Fruit fly (Drosophila melanogaster) whole organism, prepupa: ENCODE data around the gene Snr1.

ENCODE experiments used
- Blimp-1 ChIP-seq: fragments of 200-800 bp; sonication (Bioruptor generic); optimal IDR thresholded peaks from 3 replicates; lab custom pipeline; 2017; ENCODE audit warnings: missing biosample characterization, missing genetic modification characterization, mild to moderate bottlenecking, moderate library complexity, missing genetic modification reagents
- CG10631 ChIP-seq: fragments of 200-800 bp; sonication (Bioruptor generic); optimal IDR thresholded peaks from 2 replicates; lab custom pipeline; 2016; ENCODE audit warnings: missing biosample characterization, missing genetic modification characterization
- CG11294 ChIP-seq: fragments of 200-800 bp; sonication (Bioruptor generic); IDR thresholded peaks from 2 replicates; pipeline ENCODE4 v1.3.6; 2022; ENCODE audit warnings: missing biosample characterization, missing genetic modification characterization
- CG11762 ChIP-seq: fragments of 200-800 bp; sonication (Bioruptor generic); optimal IDR thresholded peaks from 3 replicates; lab custom pipeline; 2016; ENCODE audit warnings: missing biosample characterization, missing genetic modification characterization; ENCODE audit not compliant: insufficient read depth
- CG15336 ChIP-seq: fragments of 200-800 bp; sonication (Bioruptor generic); IDR thresholded peaks from 2 replicates; pipeline ENCODE4 v1.3.6; 2022; ENCODE audit warnings: missing biosample characterization, missing genetic modification characterization
- CG1621 ChIP-seq: fragments of 200-800 bp; sonication (Bioruptor generic); optimal IDR thresholded peaks from 3 replicates; lab custom pipeline; 2018; ENCODE audit warnings: missing biosample characterization, mild to moderate bottlenecking, missing genetic modification characterization
- CG16779 ChIP-seq: fragments of 200-800 bp; sonication (Bioruptor generic); optimal IDR thresholded peaks from 3 replicates; lab custom pipeline; 2017; ENCODE audit warnings: missing biosample characterization, mild to moderate bottlenecking, missing genetic modification characterization
- CG3032 ChIP-seq: fragments of 200-800 bp; optimal IDR thresholded peaks from 2 replicates; lab custom pipeline; 2019; ENCODE audit warnings: missing biosample characterization, mild to moderate bottlenecking, missing genetic modification characterization, moderate library complexity
- CG31627 ChIP-seq: fragments of 200-800 bp; sonication (Bioruptor generic); optimal IDR thresholded peaks from 3 replicates; lab custom pipeline; 2016; ENCODE audit warnings: missing biosample characterization, missing genetic modification characterization
- CG3919 ChIP-seq: fragments of 200-800 bp; sonication (Bioruptor generic); optimal IDR thresholded peaks from 3 replicates; lab custom pipeline; 2016; ENCODE audit warnings: missing biosample characterization, missing genetic modification characterization
- CG4318 ChIP-seq: fragments of 200-800 bp; sonication (Bioruptor generic); optimal IDR thresholded peaks from 3 replicates; lab custom pipeline; 2017; ENCODE audit warnings: missing biosample characterization, mild to moderate bottlenecking, missing genetic modification characterization
- CG6163 ChIP-seq: fragments of 200-800 bp; sonication (Bioruptor generic); IDR thresholded peaks from 3 replicates; pipeline ENCODE4 v1.3.6; 2022; ENCODE audit warnings: missing biosample characterization, missing genetic modification characterization
- CG6276 ChIP-seq: fragments of 200-800 bp; sonication (Bioruptor generic); optimal IDR thresholded peaks from 2 replicates; lab custom pipeline; 2017; ENCODE audit warnings: missing biosample characterization, mild to moderate bottlenecking, missing genetic modification characterization
- CG6792 ChIP-seq: fragments of 200-800 bp; sonication (Bioruptor generic); optimal IDR thresholded peaks from 3 replicates; lab custom pipeline; 2016; ENCODE audit warnings: missing biosample characterization, missing genetic modification characterization
- CG6854 ChIP-seq: fragments of 200-800 bp; sonication (Bioruptor generic); optimal IDR thresholded peaks from 2 replicates; lab custom pipeline; 2017; ENCODE audit warnings: missing biosample characterization, mild to moderate bottlenecking, missing genetic modification characterization
- CG7368 ChIP-seq: fragments of 200-800 bp; sonication (Bioruptor generic); optimal IDR thresholded peaks from 3 replicates; lab custom pipeline; 2016; ENCODE audit warnings: missing biosample characterization, missing genetic modification characterization
- CG8119 ChIP-seq: fragments of 200-800 bp; sonication (Bioruptor generic); IDR thresholded peaks from 3 replicates; pipeline ENCODE4 v1.3.6; 2022; ENCODE audit warnings: missing biosample characterization, missing genetic modification characterization
- CG8319 ChIP-seq: fragments of 200-800 bp; sonication (Bioruptor generic); optimal IDR thresholded peaks from 3 replicates; lab custom pipeline; 2016; ENCODE audit warnings: missing biosample characterization, missing genetic modification characterization
- CG8632 ChIP-seq: fragments of 200-800 bp; sonication (Bioruptor generic); optimal IDR thresholded peaks from 3 replicates; lab custom pipeline; 2016; ENCODE audit warnings: missing biosample characterization, missing genetic modification characterization
- CG9139 ChIP-seq: fragments of 200-800 bp; sonication (Bioruptor generic); optimal IDR thresholded peaks from 3 replicates; lab custom pipeline; 2017; ENCODE audit warnings: missing biosample characterization, mild to moderate bottlenecking, missing genetic modification characterization
- Eip78C ChIP-seq: fragments of 200-800 bp; sonication (Bioruptor generic); peaks from one replicate; lab custom pipeline; 2016; ENCODE audit warnings: missing biosample characterization, missing genetic modification characterization
- Eip93F ChIP-seq: fragments of 200-800 bp; sonication (Bioruptor generic); optimal IDR thresholded peaks from 2 replicates; lab custom pipeline; 2016; ENCODE audit warnings: missing biosample characterization, mild to moderate bottlenecking, missing genetic modification characterization
- Ets21C ChIP-seq: fragments of 200-800 bp; sonication (Bioruptor generic); optimal IDR thresholded peaks from 3 replicates; lab custom pipeline; 2016; ENCODE audit warnings: missing biosample characterization, missing genetic modification characterization
- Ets96B ChIP-seq: fragments of 200-800 bp; optimal IDR thresholded peaks from 2 replicates; lab custom pipeline; 2019; ENCODE audit warnings: missing biosample characterization, mild to moderate bottlenecking, missing genetic modification characterization, moderate library complexity
- Hr38 ChIP-seq: sonication (Bioruptor generic); optimal IDR thresholded peaks from 2 replicates; lab custom pipeline; 2016; ENCODE audit warnings: missing biosample characterization, missing genetic modification characterization
- Hr39 ChIP-seq: fragments of 200-800 bp; sonication (Bioruptor generic); optimal IDR thresholded peaks from 2 replicates; lab custom pipeline; 2016; ENCODE audit warnings: missing biosample characterization, missing genetic modification characterization
- Hr4 ChIP-seq: fragments of 200-800 bp; sonication (Bioruptor generic); optimal IDR thresholded peaks from 3 replicates; lab custom pipeline; 2016; ENCODE audit warnings: missing biosample characterization, missing genetic modification characterization
- Lpt ChIP-seq: fragments of 200-800 bp; sonication (Bioruptor generic); optimal IDR thresholded peaks from 3 replicates; lab custom pipeline; 2016; ENCODE audit warnings: missing biosample characterization, missing genetic modification characterization
- Met ChIP-seq: fragments of 200-800 bp; sonication (Bioruptor generic); optimal IDR thresholded peaks from 3 replicates; lab custom pipeline; 2016; ENCODE audit warnings: missing biosample characterization, missing genetic modification characterization
- OdsH ChIP-seq: fragments of 200-800 bp; sonication (Bioruptor generic); optimal IDR thresholded peaks from 3 replicates; lab custom pipeline; 2016; ENCODE audit warnings: missing biosample characterization, missing genetic modification characterization
- Smox ChIP-seq: fragments of 200-800 bp; sonication (Bioruptor generic); optimal IDR thresholded peaks from 3 replicates; lab custom pipeline; 2016; ENCODE audit warnings: missing biosample characterization, missing genetic modification characterization
- Sox102F ChIP-seq: fragments of 200-800 bp; sonication (Bioruptor generic); optimal IDR thresholded peaks from 2 replicates; lab custom pipeline; 2016; ENCODE audit warnings: missing biosample characterization, mild to moderate bottlenecking, missing genetic modification characterization
- Sox15 ChIP-seq: fragments of 200-800 bp; sonication (Bioruptor generic); optimal IDR thresholded peaks from 3 replicates; lab custom pipeline; 2016; ENCODE audit warnings: missing biosample characterization, missing genetic modification characterization
- achi ChIP-seq: fragments of 200-800 bp; sonication (Bioruptor generic); optimal IDR thresholded peaks from 3 replicates; lab custom pipeline; 2016; ENCODE audit warnings: missing biosample characterization, missing genetic modification characterization
- acj6 ChIP-seq: fragments of 200-800 bp; sonication (Bioruptor generic); optimal IDR thresholded peaks from 3 replicates; lab custom pipeline; 2016; ENCODE audit warnings: missing biosample characterization, missing genetic modification characterization
- cyc ChIP-seq: fragments of 200-800 bp; sonication (Bioruptor generic); optimal IDR thresholded peaks from 3 replicates; lab custom pipeline; 2016; ENCODE audit warnings: missing biosample characterization, missing genetic modification characterization
- dac ChIP-seq: fragments of 200-800 bp; sonication (Bioruptor generic); optimal IDR thresholded peaks from 2 replicates; lab custom pipeline; 2017; ENCODE audit warnings: missing biosample characterization, mild to moderate bottlenecking, missing genetic modification characterization
- esn ChIP-seq: fragments of 200-800 bp; sonication (Bioruptor generic); optimal IDR thresholded peaks from 2 replicates; lab custom pipeline; 2016; ENCODE audit warnings: missing biosample characterization, mild to moderate bottlenecking, missing genetic modification characterization, moderate library complexity
- fd59A ChIP-seq: fragments of 200-800 bp; sonication (Bioruptor generic); optimal IDR thresholded peaks from 2 replicates; lab custom pipeline; 2017; ENCODE audit warnings: missing biosample characterization, mild to moderate bottlenecking, missing genetic modification characterization, missing genetic modification reagents
- fd85E ChIP-seq: fragments of 200-800 bp; sonication (Bioruptor generic); optimal IDR thresholded peaks from 3 replicates; lab custom pipeline; 2016; ENCODE audit warnings: missing biosample characterization, missing genetic modification characterization
- fkh ChIP-seq: fragments of 200-800 bp; sonication (Bioruptor generic); optimal IDR thresholded peaks from 3 replicates; lab custom pipeline; 2017; ENCODE audit warnings: missing biosample characterization, mild to moderate bottlenecking, missing genetic modification characterization, moderate library complexity
- net ChIP-seq: fragments of 200-800 bp; sonication (Bioruptor generic); optimal IDR thresholded peaks from 3 replicates; lab custom pipeline; 2016; ENCODE audit warnings: missing biosample characterization, missing genetic modification characterization
- pdm3 ChIP-seq: fragments of 200-800 bp; sonication (Bioruptor generic); optimal IDR thresholded peaks from 3 replicates; lab custom pipeline; 2016; ENCODE audit warnings: missing biosample characterization, missing genetic modification characterization
- salr ChIP-seq, 2 experiments: fragments of 200-800 bp; sonication (Bioruptor generic); optimal IDR thresholded peaks; 3 replicates each; lab custom pipeline; 2016 to 2018; ENCODE audit warnings: missing biosample characterization in 2 of 2, missing genetic modification characterization in 2 of 2, mild to moderate bottlenecking in 1 of 2
- spab ChIP-seq: fragments of 200-800 bp; sonication (Bioruptor generic); optimal IDR thresholded peaks from 2 replicates; lab custom pipeline; 2017; ENCODE audit warnings: missing biosample characterization, mild to moderate bottlenecking, missing genetic modification characterization, missing genetic modification reagents
- ss ChIP-seq, 2 experiments: fragments of 200-800 bp; sonication (Bioruptor generic); optimal IDR thresholded peaks; 2 replicates in 1 of 2; 3 replicates in 1 of 2; lab custom pipeline; 2017 to 2018; ENCODE audit warnings: mild to moderate bottlenecking in 2 of 2, missing biosample characterization in 2 of 2, missing genetic modification characterization in 2 of 2, moderate library complexity in 1 of 2
- svp ChIP-seq: fragments of 200-800 bp; sonication (Bioruptor generic); peaks from one replicate; lab custom pipeline; 2016; ENCODE audit warnings: missing biosample characterization, missing genetic modification characterization
- topi ChIP-seq: fragments of 200-800 bp; sonication (Bioruptor generic); optimal IDR thresholded peaks from 3 replicates; lab custom pipeline; 2016; ENCODE audit warnings: missing biosample characterization, missing genetic modification characterization
- vri ChIP-seq: fragments of 200-800 bp; sonication (Bioruptor generic); optimal IDR thresholded peaks from 3 replicates; lab custom pipeline; 2016; ENCODE audit warnings: missing biosample characterization, mild to moderate bottlenecking, missing genetic modification characterization

Snr1 gene

dm6 chr3R:5483488-5484109 lies 12.9 kb downstream of the Snr1 start, which contains the start of gene ksr (continued):
- no peak for TF ChIP-seq CG8319 (GFP tag; lab: Kevin White, UChicago)
- TF ChIP-seq CG11294, result no peak
- no peak for TF ChIP-seq Sox15
- TF ChIP-seq Hr4, result no peak

DNA sequence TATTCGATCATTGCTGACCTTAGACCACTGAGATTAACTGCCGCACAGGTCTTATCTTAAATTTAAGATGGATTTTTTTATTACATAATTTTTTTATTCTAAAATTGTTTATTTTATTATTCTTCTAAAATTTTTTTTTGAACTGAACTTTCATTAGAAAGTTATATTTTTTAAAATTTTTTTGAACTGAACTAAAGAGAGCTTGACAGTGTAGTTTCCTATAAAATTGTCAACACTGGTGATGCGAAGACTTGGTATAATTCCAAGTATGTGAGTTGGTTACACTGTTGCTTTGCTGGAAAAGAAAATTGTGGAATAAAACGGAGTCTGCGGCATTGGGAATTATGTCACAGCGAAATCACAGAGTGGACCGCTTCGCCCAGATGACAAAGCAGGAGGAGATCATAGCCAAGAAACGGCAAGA lies 14.6 kb downstream of the Snr1 start, which contains the start of gene CG31550:
Gene CG31550, plus strand, starts transcription at position 249 of the 424 bp plus-strand sequence.
- TF ChIP-seq pdm3 (GFP tag; lab: Kevin White, UChicago) (no peak), Ets21C (no peak), Lpt (GFP tag; lab: Kevin White, UChicago) (peak; percentile 18), achi (GFP tag; lab: Kevin White, UChicago) (no peak), Eip78C (GFP tag; lab: Kevin White, UChicago) (no peak), Hr4 (no peak), vri (GFP tag; lab: Kevin White, UChicago) (no peak), ss (GFP tag; optimal IDR thresholded peaks at IDR 0.05; lab: Kevin White, UChicago) (no peak), Sox15 (peak; percentile 39), CG3032 (tag; lab: Kevin White, UChicago) (peak; percentile 69), CG3919 (GFP tag; lab: Kevin White, UChicago) (no peak), Sox102F (GFP tag; lab: Kevin White, UChicago) (no peak), CG4318 (GFP tag; lab: Kevin White, UChicago) (no peak), fd85E (GFP tag; lab: Kevin White, UChicago) (no peak), CG8119 (GFP tag; lab: Robert Waterston, UW) (peak; percentile 72), Smox (GFP tag; lab: Kevin White, UChicago) (peak; percentile 38), CG10631 (GFP tag; lab: Kevin White, UChicago) (peak; percentile 73), fkh (GFP tag; lab: Kevin White, UChicago) (no peak), CG11762 (GFP tag; lab: Kevin White, UChicago) (no peak), CG8632 (GFP tag; lab: Kevin White, UChicago) (peak; percentile 47), CG6163 (GFP tag; lab: Robert Waterston, UW) (peak; percentile 52; the same call in 1 of the 3 replicates), salr (GFP tag; optimal IDR thresholded peaks at IDR 0.05; lab: Kevin White, UChicago) (no peak), Met (no peak), cyc (GFP tag; lab: Kevin White, UChicago) (peak; percentile 58), spab (GFP tag; lab: Kevin White, UChicago) (no peak), Eip93F (GFP tag; lab: Kevin White, UChicago) (no peak), CG11294 (peak; percentile 12; the same call in 1 of the 2 replicates), topi (GFP tag; lab: Kevin White, UChicago) (peak; percentile 57), CG6276 (GFP tag; lab: Kevin White, UChicago) (no peak), CG8319 (GFP tag; lab: Kevin White, UChicago) (no peak), esn (peak; percentile 70), OdsH (GFP tag; lab: Kevin White, UChicago) (no peak), CG9139 (GFP tag; lab: Kevin White, UChicago) (no peak), net (GFP tag; lab: Kevin White, UChicago) (peak; percentile 46), acj6 (GFP tag; lab: Kevin White, UChicago) (peak; percentile 58), Blimp-1 (GFP tag; lab: Kevin White, UChicago) (no peak), svp (GFP tag; lab: Kevin White, UChicago) (no peak), CG31627 (GFP tag; lab: Kevin White, UChicago) (peak; percentile 62), CG6792 (GFP tag; lab: Kevin White, UChicago) (peak; percentile 39), CG7368 (GFP tag; lab: Kevin White, UChicago) (no peak), CG16779 (no peak), Hr39 (GFP tag; lab: Kevin White, UChicago) (peak; percentile 55), CG6854 (peak; percentile 14), CG15336 (GFP tag; lab: Robert Waterston, UW) (peak; percentile 47), CG1621 (no peak), dac (GFP tag; lab: Kevin White, UChicago) (no peak), Hr38 (GFP tag; lab: Kevin White, UChicago) (no peak), fd59A (no peak), Ets96B (no peak)
